Fruit fly (Drosophila melanogaster): ENCODE data around the gene CG14445.

The CG14445 gene

DNA sequence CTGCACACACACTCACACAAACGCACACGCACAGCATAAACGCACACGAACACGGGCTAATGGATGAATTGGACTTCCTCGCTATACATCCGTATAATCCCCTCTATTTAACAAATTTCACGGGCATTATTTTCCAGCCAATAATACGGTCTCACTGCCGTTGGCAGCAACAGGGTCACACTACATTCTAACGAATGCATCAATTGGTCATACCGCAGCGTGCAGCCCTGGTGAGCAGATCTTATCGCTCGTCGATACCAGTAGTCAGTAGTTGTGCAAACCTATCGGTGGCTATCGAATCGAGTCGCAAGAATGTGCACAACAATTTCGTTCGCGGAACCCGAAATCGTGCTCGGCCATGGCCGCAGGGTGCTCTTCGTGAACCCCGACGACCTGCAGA lies 50.7 kb downstream of the CG14445 start, which contains the start of the genes Top3beta and wuho (continued):
- TF ChIP-seq CG14050 (GFP tag; IDR thresholded peaks at IDR 0.05) (no peak), CG8765 (GFP tag; IDR thresholded peaks at IDR 0.05) (no peak), CG31365 (tag; optimal IDR thresholded peaks at IDR 0.05) (no peak), CG8924 (tag; optimal IDR thresholded peaks at IDR 0.05) (peak; percentile 58), Hr39 (optimal IDR thresholded peaks at IDR 0.05) (no peak), Chrac-16 (GFP tag; optimal IDR thresholded peaks at IDR 0.05) (peak; percentile 25), CG2199 (GFP tag; IDR thresholded peaks at IDR 0.05) (no peak), ind (GFP tag; optimal IDR thresholded peaks at IDR 0.05) (peak; percentile 23), fru (optimal IDR thresholded peaks at IDR 0.05) (no peak), CTCF (GFP tag; optimal IDR thresholded peaks at IDR 0.05) (peak; percentile 29), Hr51 (GFP tag; optimal IDR thresholded peaks at IDR 0.05) (peak in 1 of 2 experiments; percentile 28), bcd (GFP tag; optimal IDR thresholded peaks at IDR 0.05) (peak; percentile 68), Scr (GFP tag; IDR thresholded peaks at IDR 0.05; ENCODE audit: partially characterized antibody) (peak; percentile 65; the same call in 1 of the 2 replicates), rib (GFP tag; IDR thresholded peaks at IDR 0.05) (no peak), dati (GFP tag; IDR thresholded peaks at IDR 0.05) (no peak), h (optimal IDR thresholded peaks at IDR 0.05) (no peak), CG7963 (GFP tag; IDR thresholded peaks at IDR 0.05; ENCODE audit: partially characterized antibody) (no peak), Atf6 (GFP tag; IDR thresholded peaks at IDR 0.05) (no peak), yki (optimal IDR thresholded peaks at IDR 0.05) (no peak), tgo (GFP tag; IDR thresholded peaks at IDR 0.05) (no peak), CG9932 (GFP tag; IDR thresholded peaks at IDR 0.05) (peak; percentile 54), Ets65A (GFP tag) (peak; percentile 90), usp (GFP tag; optimal IDR thresholded peaks at IDR 0.05) (no peak), en (GFP tag; optimal IDR thresholded peaks at IDR 0.05) (no peak), gro (GFP tag; optimal IDR thresholded peaks at IDR 0.05) (peak; percentile 48), D19B (GFP tag; optimal IDR thresholded peaks at IDR 0.05) (no peak), CG6654 (GFP tag; optimal IDR thresholded peaks at IDR 0.05) (no peak), CG10147 (GFP tag; optimal IDR thresholded peaks at IDR 0.05) (peak; percentile 14), Sox100B (GFP tag; optimal IDR thresholded peaks at IDR 0.05) (no peak), CG10321 (GFP tag; IDR thresholded peaks at IDR 0.05) (no peak), gem (tag; optimal IDR thresholded peaks at IDR 0.05) (no peak), odd (GFP tag; optimal IDR thresholded peaks at IDR 0.05) (no peak), Lpt (GFP tag; optimal IDR thresholded peaks at IDR 0.05) (no peak), CG12104 (GFP tag; optimal IDR thresholded peaks at IDR 0.05) (no peak), Oaz (GFP tag; IDR thresholded peaks at IDR 0.05) (no peak), H2.0 (GFP tag; IDR thresholded peaks at IDR 0.05) (no peak), Hey (tag; optimal IDR thresholded peaks at IDR 0.05) (no peak), CG42726 (GFP tag; IDR thresholded peaks at IDR 0.05; ENCODE audit: partially characterized antibody) (peak; percentile 47; the same call in 1 of the 2 replicates), CG9797 (GFP tag; optimal IDR thresholded peaks at IDR 0.05) (peak; percentile 99), CG10209 (GFP tag; optimal IDR thresholded peaks at IDR 0.05) (peak; percentile 44), dimm (GFP tag; IDR thresholded peaks at IDR 0.05) (no peak), CG18619 (GFP tag; optimal IDR thresholded peaks at IDR 0.05) (no peak), inv (GFP tag; IDR thresholded peaks at IDR 0.05; ENCODE audit: partially characterized antibody) (peak; percentile 50), CG12744 (GFP tag; optimal IDR thresholded peaks at IDR 0.05) (peak; percentile 4), CG3163 (GFP tag; optimal IDR thresholded peaks at IDR 0.05) (peak; percentile 61), CG4854 (GFP tag; optimal IDR thresholded peaks at IDR 0.05) (no peak), HLHmδ (GFP tag; optimal IDR thresholded peaks at IDR 0.05) (peak; percentile 91), CG3726 (GFP tag; IDR thresholded peaks at IDR 0.05) (no peak), Side (GFP tag; optimal IDR thresholded peaks at IDR 0.05) (peak; percentile 46), Xbp1 (GFP tag; optimal IDR thresholded peaks at IDR 0.05) (peak; percentile 60), zf30C (GFP tag; optimal IDR thresholded peaks at IDR 0.05) (no peak), MBD-R2 (GFP tag; IDR thresholded peaks at IDR 0.05) (peak; percentile 98), Dek (tag; optimal IDR thresholded peaks at IDR 0.05) (no peak), CG11456 (GFP tag; IDR thresholded peaks at IDR 0.05) (peak; percentile 66; the same call in 1 of the 3 replicates)

Data from whole organism, embryonic.